Worm (Caenorhabditis elegans): Measurements from ENCODE around the gene best-24.

DNA sequence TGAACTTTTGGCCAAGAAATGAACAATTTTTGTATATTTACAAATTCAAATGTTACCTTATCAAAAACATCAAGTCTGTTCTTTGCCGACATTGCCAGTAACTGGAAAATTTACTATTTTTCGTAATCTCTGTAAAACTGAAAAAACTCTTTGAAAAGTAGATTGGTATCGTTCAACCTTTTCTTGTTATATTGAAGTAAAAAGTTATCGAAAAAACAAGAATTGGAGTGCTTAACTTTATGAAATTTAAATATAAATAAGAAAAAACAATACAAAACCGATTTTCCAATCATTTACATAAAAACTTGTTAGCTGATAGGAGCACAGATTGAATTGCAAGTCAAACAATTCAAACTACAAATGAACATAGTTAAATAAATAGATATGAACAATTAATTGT, 16.0 kb upstream of the best-24 start, which contains the start of gene ZK688.11:
- TF ChIP-seq lin-11 (tag; optimal IDR thresholded peaks at IDR 0.05) (no peak), hlh-13 (GFP tag; optimal IDR thresholded peaks at IDR 0.05) (no peak), ceh-6 (GFP tag; optimal IDR thresholded peaks at IDR 0.05) (no peak), ref-2 (tag; optimal IDR thresholded peaks at IDR 0.05) (no peak), dmd-4 (tag; optimal IDR thresholded peaks at IDR 0.05; ENCODE audit: borderline replicate concordance) (no peak), ama-1 (optimal IDR thresholded peaks at IDR 0.05) (no peak)
